Worm (Caenorhabditis elegans) whole organism, dauer: ENCODE data around the gene tex-2.
"Not testable (repeated sequence)": the region's sequence is repeated elsewhere in the genome, so short reads cannot be mapped to it uniquely, and the experiment has no call there.

Experiments
- unc-62 ChIP-seq: sonication (generic microtip); optimal IDR thresholded peaks from 2 replicates; lab custom pipeline; 2017; ENCODE audit warnings: missing biosample characterization, missing genetic modification reagents, missing genetic modification characterization

tex-2 gene

DNA sequence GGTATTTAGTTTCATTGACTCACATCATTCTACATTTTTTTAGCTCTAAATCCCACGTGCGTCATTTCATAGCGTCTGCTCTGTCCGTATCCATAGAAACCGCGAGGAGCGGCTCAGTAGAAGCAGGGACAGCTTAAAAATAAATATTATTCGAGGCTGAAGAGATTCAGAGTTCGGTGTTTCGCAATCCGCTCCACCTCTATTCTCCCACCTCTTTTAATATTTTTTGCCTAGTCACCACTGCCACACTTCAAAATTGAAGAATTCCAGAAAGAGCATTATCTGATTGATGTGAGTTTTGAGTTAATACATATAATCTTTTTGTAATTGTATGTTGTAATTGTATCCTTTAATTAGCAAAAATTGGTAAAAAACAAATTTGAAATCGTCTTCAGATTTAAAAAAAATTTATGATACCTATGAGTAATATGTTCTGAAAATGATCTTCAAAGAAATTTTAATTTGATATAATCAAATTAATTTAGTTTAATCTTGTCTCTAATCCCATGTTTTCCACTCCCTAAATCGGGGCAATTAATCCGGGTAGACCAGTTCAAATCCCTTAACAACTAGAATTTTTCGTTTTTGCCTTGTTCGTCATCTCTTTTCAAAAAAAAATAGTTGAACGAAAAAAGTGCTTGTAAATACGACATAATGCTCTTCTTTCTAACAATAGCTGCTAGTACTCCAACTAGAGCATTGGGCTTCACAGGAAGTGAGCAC lies 16.2 kb upstream of the tex-2 start:
- TF ChIP-seq unc-62 (GFP tag; lab: Kevin White, UChicago): no peak

DNA sequence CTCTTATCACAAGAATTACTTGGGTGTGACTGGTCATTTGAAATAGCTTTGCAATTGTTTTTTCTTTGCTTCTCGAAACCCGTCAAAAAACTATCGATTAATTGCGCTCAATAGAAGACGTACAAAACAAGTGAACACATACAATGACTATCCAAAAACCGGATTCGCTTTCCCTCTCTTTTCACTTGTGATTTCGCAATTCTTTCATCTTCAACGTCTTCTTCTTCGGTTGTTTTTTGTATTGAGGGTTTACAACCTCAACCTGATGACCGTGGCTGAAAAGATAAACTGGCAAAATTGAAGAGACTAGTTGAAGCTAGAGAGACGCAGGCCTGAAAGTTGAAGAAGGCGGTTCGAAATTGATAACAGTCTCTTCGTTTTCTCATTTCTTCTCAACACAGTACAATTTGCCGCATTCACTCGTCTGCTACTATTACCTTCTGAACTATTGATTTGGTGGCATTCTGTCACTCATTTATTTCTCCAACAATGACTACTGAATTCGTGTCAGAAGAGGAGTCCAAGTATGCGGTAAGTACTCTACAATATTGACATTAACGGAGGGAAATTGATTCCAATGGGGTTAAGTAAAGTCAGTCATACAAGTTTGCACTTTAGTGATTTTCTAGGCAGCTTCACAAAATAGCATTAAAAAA lies 12.7 kb upstream of the tex-2 start:
- TF ChIP-seq unc-62 (GFP tag; lab: Kevin White, UChicago): no peak

DNA sequence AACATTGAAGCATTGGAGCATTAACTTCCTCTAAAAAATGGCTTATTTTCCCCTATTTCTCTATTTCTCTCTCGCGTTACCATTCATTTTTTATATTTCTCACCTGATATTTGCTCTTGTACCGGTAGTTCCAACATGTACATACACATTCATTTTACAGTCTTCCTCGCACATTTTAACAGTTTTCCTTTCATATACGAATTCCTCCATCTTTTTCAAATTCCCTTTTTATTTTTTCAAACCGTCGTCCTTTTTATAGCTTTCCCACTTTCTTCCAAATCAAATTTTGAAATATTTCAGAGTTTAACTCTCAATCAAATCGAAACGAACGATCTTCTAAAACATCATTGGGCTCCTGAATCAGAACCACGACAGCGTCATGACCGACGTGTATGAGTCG lies 10.8 kb upstream of the tex-2 start, which contains the start of gene rfip-1:
Gene rfip-1, plus strand, starts transcription at position 301 of the 400 bp plus-strand sequence.
- no peak for TF ChIP-seq unc-62 (GFP tag; lab: Kevin White, UChicago)

ce11 chrII:5880677-5881076 lies 7.3 kb upstream of the tex-2 start:
- TF ChIP-seq unc-62 (GFP tag; lab: Kevin White, UChicago): no peak

ce11 chrII:5876511-5876910 lies 3.1 kb upstream of the tex-2 start, which contains the start of gene F55C12.2:
TSS of gene F55C12.2 (plus strand) at chrII:5876811.
- TF ChIP-seq unc-62 (GFP tag; lab: Kevin White, UChicago): not testable (repeated sequence)

DNA sequence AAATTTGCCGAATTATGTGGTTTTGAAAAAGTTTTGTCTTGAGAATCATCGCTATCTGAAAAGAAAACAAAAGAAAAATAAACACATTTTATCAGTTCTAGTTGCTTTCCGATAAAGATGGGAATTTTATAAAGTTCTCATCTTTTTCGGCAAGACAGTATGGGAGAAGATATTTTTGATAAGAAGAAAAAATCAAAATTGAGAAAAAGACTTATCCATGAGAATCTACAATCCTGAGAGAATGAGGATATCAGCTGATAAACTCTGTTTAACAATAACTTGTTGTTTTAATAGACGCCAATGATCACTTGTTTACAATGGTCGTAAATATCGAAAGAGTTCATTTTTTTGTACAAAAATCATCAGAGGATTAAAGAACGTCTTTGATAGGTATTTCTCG lies 2.6 kb upstream of the tex-2 start, which contains the start of gene F55C12.6:
Gene F55C12.6, minus strand, starts transcription at position 101 of the 400 bp plus-strand sequence.
- no peak for TF ChIP-seq unc-62 (GFP tag; lab: Kevin White, UChicago)

ce11 chrII:5874130-5874529 lies 716 bp upstream of the tex-2 start:
- TF ChIP-seq unc-62 (GFP tag; lab: Kevin White, UChicago): no peak

DNA sequence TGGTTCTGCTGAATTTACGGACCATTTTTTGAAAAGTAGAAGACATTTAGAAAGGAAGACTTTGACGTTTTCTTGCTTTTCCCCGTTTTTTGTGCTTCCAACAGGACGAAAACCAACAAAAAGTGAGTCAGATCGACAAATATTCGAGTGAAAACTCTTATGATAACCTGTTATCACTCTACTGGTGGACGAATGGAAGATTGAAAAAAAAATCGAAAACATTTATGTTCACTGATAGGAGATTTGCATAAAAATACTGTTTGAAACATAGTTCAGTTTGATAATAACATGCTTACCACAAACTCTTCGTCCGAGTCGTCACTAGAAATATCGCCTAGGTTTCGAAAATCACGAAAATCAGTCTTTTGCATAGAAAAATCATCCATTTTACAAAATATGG lies 1.0 kb downstream of the tex-2 start:
- no peak for TF ChIP-seq unc-62 (GFP tag; lab: Kevin White, UChicago)

ce11 chrII:5871508-5871907 lies 1.9 kb downstream of the tex-2 start:
- TF ChIP-seq unc-62 (GFP tag; lab: Kevin White, UChicago): no peak

ce11 chrII:5866920-5867319 lies 6.5 kb downstream of the tex-2 start:
- TF ChIP-seq unc-62 (GFP tag; lab: Kevin White, UChicago): no peak

DNA sequence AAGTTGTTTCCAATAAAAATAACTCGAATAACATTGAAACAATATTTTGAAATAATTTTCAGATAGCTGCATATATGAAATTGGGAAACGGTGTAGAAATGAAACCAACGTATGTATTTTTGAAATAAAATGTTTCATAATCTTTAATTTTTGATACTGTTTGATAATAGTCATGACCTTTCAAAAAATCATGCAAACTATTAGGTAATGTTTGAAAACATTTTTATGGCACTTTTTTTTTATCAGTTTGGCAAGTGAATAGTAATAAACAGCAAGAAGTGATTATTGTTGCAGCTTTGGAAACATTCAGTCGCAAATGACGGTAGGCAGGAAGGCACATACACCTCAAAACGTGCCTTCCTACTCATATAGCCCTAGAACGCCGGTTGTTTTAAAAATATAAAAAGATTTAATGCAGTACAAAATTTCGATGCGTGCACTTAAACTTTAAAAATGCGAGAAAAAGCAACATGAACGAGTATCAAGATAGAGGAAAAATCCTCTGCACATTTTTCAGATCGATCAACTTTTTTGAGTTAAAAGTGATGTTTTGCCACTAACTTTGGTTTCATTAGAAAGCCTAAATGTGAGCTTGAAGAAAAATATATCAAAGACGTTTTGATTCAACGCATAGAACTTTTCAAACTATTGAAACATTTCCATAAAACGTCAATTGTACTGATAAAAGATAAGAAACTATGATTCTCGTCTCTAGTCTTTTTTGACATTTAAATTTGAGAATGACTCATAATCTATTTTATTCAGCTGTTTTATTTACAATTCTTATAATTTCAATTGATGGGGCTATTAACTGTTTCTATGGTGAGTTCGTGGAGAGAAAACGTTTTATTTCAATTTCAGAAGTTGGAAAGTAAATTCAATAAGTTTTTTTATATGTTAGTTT lies 7.8 kb downstream of the tex-2 start, which contains the start of gene F55C12.19:
Gene F55C12.19, plus strand, starts transcription at position 735 of the 904 bp plus-strand sequence.
- TF ChIP-seq unc-62 (GFP tag; lab: Kevin White, UChicago): no peak

ce11 chrII:5863893-5864292 lies 9.5 kb downstream of the tex-2 start, which contains the start of gene tag-234:
TSS of gene tag-234 (plus strand) at chrII:5864193.
- no peak for TF ChIP-seq unc-62 (GFP tag; lab: Kevin White, UChicago)

DNA sequence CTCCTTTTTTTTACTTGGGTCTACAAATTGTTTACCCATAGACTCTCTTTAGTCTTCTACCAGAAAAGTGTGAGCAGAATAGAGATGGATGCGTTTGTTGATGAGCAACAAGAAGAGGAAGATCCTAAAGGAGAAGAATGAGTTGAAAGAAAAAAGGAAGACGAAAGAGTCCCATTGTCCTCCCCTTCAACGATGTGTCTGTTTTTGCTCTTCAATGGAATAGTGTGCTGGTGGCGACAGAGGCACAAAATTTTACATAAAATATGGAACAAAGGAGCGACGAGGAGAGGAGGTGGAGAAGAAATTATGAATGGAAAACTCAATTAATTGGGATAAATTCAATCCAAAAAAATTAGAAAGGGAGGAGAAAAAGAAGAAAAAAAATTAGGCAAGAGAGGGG lies 12.8 kb downstream of the tex-2 start:
- no peak for TF ChIP-seq unc-62 (GFP tag; lab: Kevin White, UChicago)

DNA sequence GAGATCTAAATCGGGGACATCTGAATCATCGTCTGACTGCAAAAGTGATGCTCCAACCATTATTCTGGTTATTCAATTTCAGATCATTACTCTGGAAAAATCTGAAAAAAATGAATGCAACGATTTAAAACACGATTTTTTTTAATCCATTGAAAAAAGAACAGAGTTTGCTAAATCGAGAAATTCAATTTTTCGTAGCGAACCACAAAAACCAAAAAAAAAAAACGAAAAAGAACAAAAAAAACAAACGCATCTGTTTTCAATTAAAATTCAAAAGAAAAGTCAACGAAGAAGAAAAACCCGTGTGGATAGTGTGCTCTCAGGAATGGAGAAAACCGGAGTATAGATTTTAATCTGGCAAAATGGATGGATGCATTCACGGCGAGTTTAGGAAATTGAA lies 15.1 kb downstream of the tex-2 start, which contains the start of gene F55C12.4:
Gene F55C12.4, minus strand, starts transcription at position 101 of the 400 bp plus-strand sequence.
- TF ChIP-seq unc-62 (GFP tag; lab: Kevin White, UChicago): no peak

DNA sequence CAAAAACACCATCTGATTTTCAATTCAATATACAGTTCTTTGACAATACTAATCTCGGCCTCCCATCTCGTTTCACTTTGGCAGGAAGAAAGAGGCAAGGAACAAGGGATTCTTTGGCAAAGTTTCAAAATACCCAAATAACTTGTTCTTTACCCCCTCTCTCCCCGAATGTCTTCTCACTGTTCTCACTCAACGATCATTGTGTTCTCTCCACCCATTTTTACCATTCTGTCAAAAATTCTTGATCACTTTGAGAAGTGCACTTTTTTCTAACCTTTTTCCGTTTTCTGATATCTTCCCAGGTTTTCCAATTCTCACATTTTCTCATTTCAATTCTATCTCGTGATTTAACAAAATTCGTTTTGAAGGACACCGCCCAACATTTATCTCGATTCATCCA lies 19.3 kb downstream of the tex-2 start, which contains the start of gene H41C03.1:
Gene H41C03.1, plus strand, starts transcription at position 301 of the 400 bp plus-strand sequence.
- TF ChIP-seq unc-62 (GFP tag; lab: Kevin White, UChicago): no peak
